Fruit fly (Drosophila melanogaster): ENCODE results near the gene Vps60.

- TF ChIP-seq crol (GFP tag; IDR thresholded peaks at IDR 0.05) (no peak), Hr3 (GFP tag; optimal IDR thresholded peaks at IDR 0.05) (no peak), fd96Cb (tag; optimal IDR thresholded peaks at IDR 0.05) (no peak), ewg (GFP tag; optimal IDR thresholded peaks at IDR 0.05) (no peak), CG13624 (GFP tag; optimal IDR thresholded peaks at IDR 0.05) (no peak)
Observed at dm6 chr3L:17622081-17622850, 841 bp upstream of the Vps60 start.

All from whole organism, embryonic.